Worm (Caenorhabditis elegans) whole organism, early embryonic: ENCODE results near the gene ZK512.1.

Source experiments
- F13C5.2 ChIP-seq: sonication (generic microtip); optimal IDR thresholded peaks from 2 replicates; lab custom pipeline; 2017; ENCODE audit warnings: mild to moderate bottlenecking, missing genetic modification characterization, inconsistent platforms, missing compliant biosample characterization
- aly-1 ChIP-seq: sonication (generic microtip); optimal IDR thresholded peaks from 2 replicates; lab custom pipeline; 2016; ENCODE audit warnings: missing genetic modification characterization, missing compliant biosample characterization
- ama-1 ChIP-seq: fragments of 150-350 bp; optimal IDR thresholded peaks from 2 replicates; lab custom pipeline; 2014
- ceh-13 ChIP-seq: fragments of 200-800 bp; sonication (Bioruptor generic); optimal IDR thresholded peaks from 2 replicates; lab custom pipeline; 2018; ENCODE audit warnings: mild to moderate bottlenecking, missing genetic modification characterization, missing compliant biosample characterization
- ceh-36 ChIP-seq: sonication (generic microtip); optimal IDR thresholded peaks from 2 replicates; lab custom pipeline; 2016; ENCODE audit warnings: missing genetic modification characterization, inconsistent platforms, missing compliant biosample characterization
- ets-7 ChIP-seq: sonication (generic microtip); optimal IDR thresholded peaks from 2 replicates; lab custom pipeline; 2016; ENCODE audit warnings: missing genotype, missing genetic modification characterization, missing compliant biosample characterization
- flt-1 ChIP-seq: fragments of 200-800 bp; sonication (Bioruptor generic); IDR thresholded peaks from 2 replicates; pipeline ENCODE4 v1.3.6; 2022; ENCODE audit warnings: missing genetic modification characterization, missing compliant biosample characterization
- hmbx-1 ChIP-seq: sonication (generic microtip); optimal IDR thresholded peaks from 2 replicates; lab custom pipeline; 2016; ENCODE audit warnings: mild to moderate bottlenecking, missing genetic modification characterization, missing compliant biosample characterization
- hmg-4 ChIP-seq: fragments of 200-800 bp; sonication (Bioruptor generic); optimal IDR thresholded peaks from 2 replicates; lab custom pipeline; 2018; ENCODE audit warnings: mild to moderate bottlenecking, missing genetic modification characterization, missing compliant biosample characterization
- hnd-1 ChIP-seq: sonication (generic microtip); optimal IDR thresholded peaks from 2 replicates; lab custom pipeline; 2016; ENCODE audit warnings: missing genetic modification characterization, missing compliant biosample characterization
- scrt-1 ChIP-seq: fragments of 200-800 bp; sonication (Bioruptor generic); IDR thresholded peaks from 2 replicates; pipeline ENCODE4 v1.3.6; 2022; ENCODE audit warnings: missing genetic modification characterization, missing compliant biosample characterization
- tbx-11 ChIP-seq: fragments of 200-800 bp; sonication (Bioruptor generic); IDR thresholded peaks from 2 replicates; pipeline ENCODE4 v1.3.6; 2022; ENCODE audit warnings: missing genetic modification characterization, missing compliant biosample characterization
- tbx-37 ChIP-seq: fragments of 200-800 bp; sonication (Bioruptor generic); conservative IDR thresholded peaks from 2 replicates; pipeline ENCODE4 v1.3.6; 2022; ENCODE audit warnings: missing genetic modification reagents, missing genetic modification characterization, missing compliant biosample characterization
- tra-4 ChIP-seq: sonication (generic microtip); optimal IDR thresholded peaks from 2 replicates; lab custom pipeline; 2017; ENCODE audit warnings: missing genetic modification characterization, missing compliant biosample characterization

DNA sequence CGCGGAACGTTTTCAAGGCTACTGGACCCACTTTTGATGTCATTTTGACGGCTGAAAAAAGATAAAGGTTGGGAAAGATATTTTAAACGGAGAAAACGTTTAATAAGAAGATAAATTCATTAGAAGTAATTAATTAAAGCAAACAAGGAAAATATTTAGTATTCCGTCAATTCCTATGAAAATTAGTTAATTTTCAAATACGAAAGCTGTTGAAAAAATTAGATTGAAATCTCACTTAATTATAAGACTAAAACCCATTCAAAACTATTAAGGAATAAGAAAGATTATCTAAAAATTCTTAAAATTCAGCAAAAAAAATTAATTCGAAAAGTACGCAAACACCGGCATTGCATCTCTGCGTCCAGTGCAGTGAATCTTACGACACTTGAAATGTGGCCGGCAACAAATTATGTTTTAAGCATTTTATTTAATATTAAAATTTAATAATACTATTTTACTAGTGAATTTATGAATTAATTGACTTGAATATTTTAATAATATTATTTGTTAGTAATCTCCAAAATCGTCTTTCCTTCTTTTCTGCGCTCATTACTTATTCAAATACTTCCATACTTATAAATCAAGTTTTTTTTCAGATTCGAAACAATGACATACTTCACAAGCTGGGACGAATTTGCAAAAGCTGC lies 30.1 kb downstream of the ZK512.1 start, which contains the start of the genes ZK512.2 and ZK512.4:
- TF ChIP-seq ets-7 (tag; lab: Kevin White, UChicago) (no peak), aly-1 (tag; lab: Kevin White, UChicago) (no peak), flt-1 (GFP tag; lab: Robert Waterston, UW) (no peak), hmg-4 (GFP tag; lab: Kevin White, UChicago) (no peak), ama-1 (no peak), ceh-36 (no peak), ceh-13 (GFP tag; lab: Kevin White, UChicago) (no peak), hnd-1 (no peak), tra-4 (no peak), F13C5.2 (no peak), tbx-37 (GFP tag; lab: Robert Waterston, UW) (no peak), hmbx-1 (tag; lab: Kevin White, UChicago) (no peak), tbx-11 (GFP tag; lab: Robert Waterston, UW) (no peak), scrt-1 (GFP tag; lab: Robert Waterston, UW) (no peak)
